Fruit fly (Drosophila melanogaster): ENCODE measurements around the gene CG9782.

CG9782 gene

dm6 chrX:16621462-16621861 lies at the start of gene CG9782:
TSS of gene CG9782 (minus strand) at chrX:16621589.
- TF ChIP-seq lz (GFP tag; optimal IDR thresholded peaks at IDR 0.05) (no peak), eg (GFP tag; IDR thresholded peaks at IDR 0.05) (0 out of 3 replicates have a peak, but pooled peaks have one; percentile 23), CG6163 (GFP tag; IDR thresholded peaks at IDR 0.05) (0 out of 3 replicates have a peak, but pooled peaks have one; percentile 34), ss (GFP tag; optimal IDR thresholded peaks at IDR 0.05) (peak in 1 of 2 experiments; percentile 8)

DNA sequence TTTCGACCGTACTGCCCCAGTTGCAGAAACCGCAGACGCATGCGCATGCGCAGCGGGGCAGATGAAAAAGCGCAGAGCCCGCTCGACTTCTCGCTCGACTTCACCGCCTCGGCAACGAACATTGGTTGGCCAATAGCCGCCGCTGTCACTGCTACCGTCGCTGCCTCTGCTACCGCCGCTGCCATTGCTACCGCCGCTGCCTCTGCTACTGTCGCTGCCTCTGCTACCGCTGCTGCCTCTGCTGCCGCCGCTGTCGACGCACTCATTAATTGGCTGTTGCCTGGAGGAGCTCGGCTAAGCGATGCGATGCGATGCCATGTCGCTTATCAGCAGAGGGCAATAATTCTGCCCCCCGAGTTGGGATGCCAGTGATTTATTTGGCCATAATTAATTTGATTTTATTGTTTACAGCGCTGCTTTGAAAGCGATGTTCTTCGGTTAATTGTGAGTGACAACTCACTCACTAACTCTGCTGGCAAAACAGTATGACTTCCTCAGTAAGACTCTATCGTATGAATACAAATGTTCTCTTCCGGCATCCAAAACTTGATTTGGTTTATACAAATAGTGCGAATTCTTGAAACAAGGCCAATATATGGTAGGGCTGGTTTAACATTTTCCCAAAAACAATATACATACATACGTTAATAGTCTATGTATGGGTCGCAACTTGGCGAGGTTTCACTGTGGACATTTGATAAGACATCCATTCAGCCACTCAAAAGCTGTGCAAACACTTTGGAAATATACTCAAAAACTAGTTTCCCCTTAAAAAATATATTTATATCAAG lies 49.5 kb upstream of the CG9782 start:
- TF ChIP-seq fkh (GFP tag; optimal IDR thresholded peaks at IDR 0.05) (peak; percentile 1), Eip75B (GFP tag; optimal IDR thresholded peaks at IDR 0.05) (no peak), CG4318 (GFP tag; optimal IDR thresholded peaks at IDR 0.05) (no peak), Blimp-1 (GFP tag; optimal IDR thresholded peaks at IDR 0.05) (no peak), Sox102F (GFP tag; optimal IDR thresholded peaks at IDR 0.05) (peak; percentile 22), Ets96B (tag; optimal IDR thresholded peaks at IDR 0.05) (no peak), CG8632 (GFP tag; optimal IDR thresholded peaks at IDR 0.05) (no peak), CG34406 (GFP tag; optimal IDR thresholded peaks at IDR 0.05) (no peak), vri (GFP tag; optimal IDR thresholded peaks at IDR 0.05) (no peak), CG6792 (GFP tag; optimal IDR thresholded peaks at IDR 0.05) (no peak), acj6 (GFP tag; optimal IDR thresholded peaks at IDR 0.05) (peak; percentile 0), Smox (GFP tag; optimal IDR thresholded peaks at IDR 0.05) (no peak), dsx (GFP tag; optimal IDR thresholded peaks at IDR 0.05; ENCODE audit: poor library complexity, severe bottlenecking) (no peak), svp (GFP tag) (peak; percentile 90), lz (GFP tag; optimal IDR thresholded peaks at IDR 0.05) (peak; percentile 6), CG8319 (GFP tag; optimal IDR thresholded peaks at IDR 0.05) (no peak), CG6163 (GFP tag; IDR thresholded peaks at IDR 0.05) (no peak), spab (GFP tag; optimal IDR thresholded peaks at IDR 0.05) (no peak), Eip93F (GFP tag; optimal IDR thresholded peaks at IDR 0.05) (no peak), Ets21C (GFP tag; optimal IDR thresholded peaks at IDR 0.05) (no peak), OdsH (GFP tag; optimal IDR thresholded peaks at IDR 0.05) (peak; percentile 10), CG6276 (GFP tag; optimal IDR thresholded peaks at IDR 0.05) (no peak), pdm3 (GFP tag; optimal IDR thresholded peaks at IDR 0.05) (peak; percentile 6), salr (GFP tag; optimal IDR thresholded peaks at IDR 0.05) (no peak), net (GFP tag; optimal IDR thresholded peaks at IDR 0.05) (no peak), CG10631 (GFP tag; optimal IDR thresholded peaks at IDR 0.05) (no peak), CG9139 (GFP tag; optimal IDR thresholded peaks at IDR 0.05) (no peak), Sox14 (GFP tag; optimal IDR thresholded peaks at IDR 0.05) (no peak), fd85E (GFP tag; optimal IDR thresholded peaks at IDR 0.05) (no peak), CG3032 (tag; optimal IDR thresholded peaks at IDR 0.05) (no peak), Gug (GFP tag; IDR thresholded peaks at IDR 0.05) (no peak), CG1621 (tag; optimal IDR thresholded peaks at IDR 0.05) (no peak), esn (GFP tag; optimal IDR thresholded peaks at IDR 0.05) (peak; percentile 3), CG8119 (GFP tag; IDR thresholded peaks at IDR 0.05) (no peak), CG11762 (GFP tag; optimal IDR thresholded peaks at IDR 0.05; ENCODE audit: insufficient read depth) (no peak), Hr4 (GFP tag; optimal IDR thresholded peaks at IDR 0.05) (peak; percentile 16), Eip78C (GFP tag) (peak; percentile 63), fd59A (GFP tag; optimal IDR thresholded peaks at IDR 0.05) (no peak), Lpt (GFP tag; optimal IDR thresholded peaks at IDR 0.05) (no peak), CG3919 (GFP tag; optimal IDR thresholded peaks at IDR 0.05) (no peak), CG16779 (tag; optimal IDR thresholded peaks at IDR 0.05) (no peak), Hr38 (GFP tag; optimal IDR thresholded peaks at IDR 0.05) (no peak), CG6808 (GFP tag; optimal IDR thresholded peaks at IDR 0.05) (no peak), CG15336 (GFP tag; IDR thresholded peaks at IDR 0.05) (0 out of 2 replicates have a peak, but pooled peaks have one; percentile 17), Met (GFP tag; optimal IDR thresholded peaks at IDR 0.05) (peak; percentile 40), CG11902 (GFP tag; optimal IDR thresholded peaks at IDR 0.05) (no peak)

All from whole organism, prepupa.